Worm (Caenorhabditis elegans): ENCODE measurements around the gene nhr-17.

The nhr-17 gene

ce11 chrX:12656420-12657033, 11.1 kb downstream of the nhr-17 start:
- TF ChIP-seq nhr-80 (tag; optimal IDR thresholded peaks at IDR 0.05): peak; percentile 5
- peak; percentile 59 for TF ChIP-seq hmg-1.2 (GFP tag; IDR thresholded peaks at IDR 0.05)
- TF ChIP-seq dpff-1 (tag; optimal IDR thresholded peaks at IDR 0.05): no peak
- no peak for TF ChIP-seq sdz-38 (tag; optimal IDR thresholded peaks at IDR 0.05)
- TF ChIP-seq F57C9.4 (tag; optimal IDR thresholded peaks at IDR 0.05): no peak
- no peak for TF ChIP-seq cebp-1 (GFP tag; IDR thresholded peaks at IDR 0.05)
- TF ChIP-seq cebp-1 (tag; optimal IDR thresholded peaks at IDR 0.05): no peak
- TF ChIP-seq aptf-3 (GFP tag; IDR thresholded peaks at IDR 0.05): no peak
- no peak for TF ChIP-seq ccch-3 (GFP tag; optimal IDR thresholded peaks at IDR 0.05)
- TF ChIP-seq ceh-100 (GFP tag; IDR thresholded peaks at IDR 0.05): no peak
- TF ChIP-seq zfh-2 (GFP tag; conservative IDR thresholded peaks at IDR 0.05): peak; percentile 98
- TF ChIP-seq repo-1 (tag; optimal IDR thresholded peaks at IDR 0.05): no peak
- TF ChIP-seq F10E7.11 (tag; optimal IDR thresholded peaks at IDR 0.05): no peak
- no peak for TF ChIP-seq nhr-179 (tag; optimal IDR thresholded peaks at IDR 0.05)
- no peak for TF ChIP-seq ztf-18 (tag; optimal IDR thresholded peaks at IDR 0.05)
- peak; percentile 57; the same call in 1 of the 2 replicates for TF ChIP-seq rcor-1 (GFP tag; IDR thresholded peaks at IDR 0.05)
- no peak for TF ChIP-seq aptf-2 (GFP tag; conservative IDR thresholded peaks at IDR 0.05)
- no peak for TF ChIP-seq dpl-1 (GFP tag; optimal IDR thresholded peaks at IDR 0.05)
- no peak for TF ChIP-seq akir-1 (GFP tag; optimal IDR thresholded peaks at IDR 0.05)
- TF ChIP-seq B0035.1 (tag; optimal IDR thresholded peaks at IDR 0.05): no peak
- TF ChIP-seq atf-7 (tag; optimal IDR thresholded peaks at IDR 0.05): no peak
- TF ChIP-seq madf-6 (GFP tag; IDR thresholded peaks at IDR 0.05): no peak
- TF ChIP-seq madf-3 (GFP tag; IDR thresholded peaks at IDR 0.05): 0 out of 2 replicates have a peak, but pooled peaks have one; percentile 70
- TF ChIP-seq pbrm-1 (GFP tag; IDR thresholded peaks at IDR 0.05): no peak
- TF ChIP-seq lin-40 (tag; optimal IDR thresholded peaks at IDR 0.05): peak; percentile 33
- no peak for TF ChIP-seq nfya-1 (tag; optimal IDR thresholded peaks at IDR 0.05; ENCODE audit: borderline replicate concordance, insufficient read depth)
- no peak for TF ChIP-seq B0336.3 (GFP tag; IDR thresholded peaks at IDR 0.05)
- no peak for TF ChIP-seq ceh-79 (tag; optimal IDR thresholded peaks at IDR 0.05)
- no peak for TF ChIP-seq let-607 (tag; optimal IDR thresholded peaks at IDR 0.05)
- no peak for TF ChIP-seq ceh-58 (GFP tag; IDR thresholded peaks at IDR 0.05)
- no peak for TF ChIP-seq F33H1.4 (GFP tag; IDR thresholded peaks at IDR 0.05)
- no peak for TF ChIP-seq ceh-40 (GFP tag; IDR thresholded peaks at IDR 0.05)
- TF ChIP-seq cebp-2 (GFP tag; IDR thresholded peaks at IDR 0.05): no peak
- no peak for TF ChIP-seq ets-4 (GFP tag; optimal IDR thresholded peaks at IDR 0.05)
- peak; percentile 83; the same call in 1 of the 2 replicates for TF ChIP-seq egrh-3 (GFP tag; IDR thresholded peaks at IDR 0.05)
- no peak for TF ChIP-seq nhr-120 (GFP tag; IDR thresholded peaks at IDR 0.05)
- TF ChIP-seq B0261.1 (tag; optimal IDR thresholded peaks at IDR 0.05): no peak
- no peak for TF ChIP-seq K12H6.12 (tag; optimal IDR thresholded peaks at IDR 0.05)
- TF ChIP-seq nhr-27 (tag; optimal IDR thresholded peaks at IDR 0.05): no peak
- TF ChIP-seq ama-1 (optimal IDR thresholded peaks at IDR 0.05): no peak
- no peak for TF ChIP-seq ama-1 (GFP tag; optimal IDR thresholded peaks at IDR 0.05)
- TF ChIP-seq lag-1 (GFP tag; IDR thresholded peaks at IDR 0.05): no peak
- peak; percentile 63 for TF ChIP-seq madf-10 (tag; optimal IDR thresholded peaks at IDR 0.05)
- no peak for TF ChIP-seq sptf-2 (GFP tag; optimal IDR thresholded peaks at IDR 0.05)
- TF ChIP-seq F57A8.1 (GFP tag; optimal IDR thresholded peaks at IDR 0.05): no peak
- TF ChIP-seq Y67H2A.10 (GFP tag; conservative IDR thresholded peaks at IDR 0.05): no peak
- no peak for TF ChIP-seq hlh-12 (tag; optimal IDR thresholded peaks at IDR 0.05)
- TF ChIP-seq somi-1 (GFP tag; optimal IDR thresholded peaks at IDR 0.05): no peak
- TF ChIP-seq ceh-27 (GFP tag; optimal IDR thresholded peaks at IDR 0.05): peak; percentile 44
- peak; percentile 54; the same call in 1 of the 2 replicates for TF ChIP-seq mcd-1 (GFP tag; IDR thresholded peaks at IDR 0.05)

All from whole organism, young adult.